Fruit fly (Drosophila melanogaster): ENCODE results near the gene mei-217.

mei-217 gene

DNA sequence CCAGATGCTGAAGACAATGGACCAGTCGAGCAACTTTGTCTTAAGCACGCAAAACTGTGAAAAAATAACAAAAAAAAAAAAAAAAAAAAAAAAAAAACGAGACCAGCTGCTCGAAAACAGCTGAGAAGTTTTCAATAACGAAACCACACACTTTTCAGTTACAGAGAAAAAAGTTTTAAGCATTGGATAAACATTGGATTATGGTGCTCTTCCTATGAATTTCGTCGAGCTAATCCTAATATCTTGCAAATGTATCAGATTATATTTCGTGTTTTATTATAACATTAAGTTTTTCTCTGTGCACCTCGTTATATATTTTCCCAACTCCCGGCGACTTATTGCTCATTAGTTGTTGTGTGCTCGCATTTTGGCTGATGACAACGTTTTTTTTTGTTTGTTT lies 33.8 kb upstream of the mei-217 start (continued):
- TF ChIP-seq Hey (tag; optimal IDR thresholded peaks at IDR 0.05) (no peak), D19A (tag; optimal IDR thresholded peaks at IDR 0.05) (peak; percentile 34), nau (GFP tag; optimal IDR thresholded peaks at IDR 0.05) (no peak), fd3F (GFP tag; optimal IDR thresholded peaks at IDR 0.05) (peak; percentile 10), ind (GFP tag; optimal IDR thresholded peaks at IDR 0.05) (peak; percentile 54), fu2 (GFP tag; optimal IDR thresholded peaks at IDR 0.05) (peak; percentile 2), insv (GFP tag; optimal IDR thresholded peaks at IDR 0.05) (no peak), CG4617 (GFP tag; optimal IDR thresholded peaks at IDR 0.05; ENCODE audit: borderline replicate concordance) (no peak), Deaf1 (tag; optimal IDR thresholded peaks at IDR 0.05) (peak; percentile 12), CG14667 (GFP tag; IDR thresholded peaks at IDR 0.05) (0 out of 2 replicates have a peak, but pooled peaks have one; percentile 22), CG6689 (GFP tag; IDR thresholded peaks at IDR 0.05) (peak; percentile 62), slp2 (GFP tag; optimal IDR thresholded peaks at IDR 0.05) (peak; percentile 46), Ada2b (GFP tag; IDR thresholded peaks at IDR 0.05) (peak; percentile 68), odd (GFP tag; optimal IDR thresholded peaks at IDR 0.05) (peak; percentile 29), H2.0 (GFP tag; IDR thresholded peaks at IDR 0.05) (peak; percentile 53; the same call in 1 of the 2 replicates), chif (GFP tag; optimal IDR thresholded peaks at IDR 0.05) (peak in 1 of 2 experiments; percentile 44), CG14014 (GFP tag; IDR thresholded peaks at IDR 0.05) (peak; percentile 57), CTCF (GFP tag; optimal IDR thresholded peaks at IDR 0.05) (no peak), sc (optimal IDR thresholded peaks at IDR 0.05) (no peak), sc (GFP tag; optimal IDR thresholded peaks at IDR 0.05) (no peak), Xrp1 (GFP tag; IDR thresholded peaks at IDR 0.05) (peak; percentile 67; the same call in 1 of the 2 replicates), E2f1 (GFP tag; IDR thresholded peaks at IDR 0.05) (peak; percentile 63), CG2120 (GFP tag; optimal IDR thresholded peaks at IDR 0.05) (peak; percentile 59), stc (GFP tag; IDR thresholded peaks at IDR 0.05) (peak; percentile 68), CG9817 (tag; optimal IDR thresholded peaks at IDR 0.05) (peak; percentile 35), Dek (tag; optimal IDR thresholded peaks at IDR 0.05) (peak; percentile 41), CG13424 (tag; optimal IDR thresholded peaks at IDR 0.05) (peak; percentile 57), CG17361 (GFP tag; IDR thresholded peaks at IDR 0.05) (0 out of 3 replicates have a peak, but pooled peaks have one; percentile 32), sqz (GFP tag; optimal IDR thresholded peaks at IDR 0.05) (peak; percentile 56), Bgb (GFP tag; IDR thresholded peaks at IDR 0.05; ENCODE audit: partially characterized antibody) (no peak), CG11723 (GFP tag; optimal IDR thresholded peaks at IDR 0.05) (no peak), sd (tag; optimal IDR thresholded peaks at IDR 0.05) (peak; percentile 25), ttk (GFP tag; IDR thresholded peaks at IDR 0.05) (peak; percentile 48), luna (GFP tag; optimal IDR thresholded peaks at IDR 0.05) (no peak), sens (GFP tag) (peak; percentile 83), pb (GFP tag; optimal IDR thresholded peaks at IDR 0.05) (peak; percentile 67), jumu (GFP tag; optimal IDR thresholded peaks at IDR 0.05) (peak; percentile 4), HLH54F (GFP tag; optimal IDR thresholded peaks at IDR 0.05) (peak; percentile 34), CG4820 (GFP tag; optimal IDR thresholded peaks at IDR 0.05) (peak; percentile 32), Hr3 (GFP tag; optimal IDR thresholded peaks at IDR 0.05) (peak; percentile 23), lab (GFP tag; optimal IDR thresholded peaks at IDR 0.05) (peak; percentile 73), CG8924 (tag; optimal IDR thresholded peaks at IDR 0.05) (peak; percentile 32), sr (GFP tag; IDR thresholded peaks at IDR 0.05) (no peak), hkb (optimal IDR thresholded peaks at IDR 0.05) (no peak), hkb (GFP tag; IDR thresholded peaks at IDR 0.05) (peak; percentile 72), CG17328 (GFP tag; IDR thresholded peaks at IDR 0.05) (peak; percentile 56), Dbx (GFP tag; IDR thresholded peaks at IDR 0.05) (peak; percentile 61; the same call in 2 of the 3 replicates), Hr51 (GFP tag; optimal IDR thresholded peaks at IDR 0.05) (peak; percentile 36 to 67), CG12219 (GFP tag; optimal IDR thresholded peaks at IDR 0.05) (peak; percentile 24), Meics (GFP tag; optimal IDR thresholded peaks at IDR 0.05) (peak; percentile 58), CG1024 (GFP tag; IDR thresholded peaks at IDR 0.05) (no peak), oc (tag; optimal IDR thresholded peaks at IDR 0.05) (peak; percentile 66), dati (GFP tag; IDR thresholded peaks at IDR 0.05) (no peak)
